Worm (Caenorhabditis elegans): Measurements from ENCODE around the gene nlp-78.
A peak's percentile ranks its signal among the peaks of the same experiment; 100 is the strongest.

nlp-78 gene

ce11 chrII:9160197-9160806 lies 24.3 kb downstream of the nlp-78 start (continued):
- peak; percentile 90 for TF ChIP-seq nhr-85 (tag)
- no peak for TF ChIP-seq nhr-237 (tag; optimal IDR thresholded peaks at IDR 0.05)
- TF ChIP-seq zag-1 (tag; optimal IDR thresholded peaks at IDR 0.05), result no peak
- no peak for TF ChIP-seq ets-5 (GFP tag; IDR thresholded peaks at IDR 0.05)
- TF ChIP-seq sup-37 (GFP tag; optimal IDR thresholded peaks at IDR 0.05), result no peak
- TF ChIP-seq nhr-12 (tag; optimal IDR thresholded peaks at IDR 0.05), result no peak
- TF ChIP-seq tlp-1 (tag; optimal IDR thresholded peaks at IDR 0.05), result no peak
- TF ChIP-seq hlh-17 (GFP tag; optimal IDR thresholded peaks at IDR 0.05; ENCODE audit: borderline replicate concordance), result no peak
- TF ChIP-seq jun-1 (tag; optimal IDR thresholded peaks at IDR 0.05), result no peak
- TF ChIP-seq unc-130 (tag; optimal IDR thresholded peaks at IDR 0.05), result peak; percentile 62
- no peak for TF ChIP-seq ztf-11 (tag; optimal IDR thresholded peaks at IDR 0.05)
- TF ChIP-seq irx-1 (tag; optimal IDR thresholded peaks at IDR 0.05), result no peak
- peak; percentile 0 for TF ChIP-seq nhr-76 (tag; optimal IDR thresholded peaks at IDR 0.05)
- TF ChIP-seq efl-3 (GFP tag; optimal IDR thresholded peaks at IDR 0.05), result no peak
- TF ChIP-seq nhr-47 (tag; optimal IDR thresholded peaks at IDR 0.05), result peak; percentile 39
- no peak for TF ChIP-seq pag-3 (tag; optimal IDR thresholded peaks at IDR 0.05; ENCODE audit: borderline replicate concordance, insufficient read depth)
- no peak for TF ChIP-seq isw-1 (GFP tag; IDR thresholded peaks at IDR 0.05)
- no peak for TF ChIP-seq snpc-4 (tag; optimal IDR thresholded peaks at IDR 0.05)
- TF ChIP-seq fkh-4 (tag; optimal IDR thresholded peaks at IDR 0.05; ENCODE audit: borderline replicate concordance), result no peak
- TF ChIP-seq elt-3 (tag; optimal IDR thresholded peaks at IDR 0.05), result peak in 5 of 6 experiments; percentile 18 to 96 (median 82)
- TF ChIP-seq nhr-71 (tag; optimal IDR thresholded peaks at IDR 0.05), result peak; percentile 60
- no peak for TF ChIP-seq dsc-1 (tag; optimal IDR thresholded peaks at IDR 0.05)
- no peak for TF ChIP-seq unc-62 (GFP tag; optimal IDR thresholded peaks at IDR 0.05)
- TF ChIP-seq lsy-2 (tag; optimal IDR thresholded peaks at IDR 0.05), result no peak
- no peak for TF ChIP-seq zip-4 (GFP tag; optimal IDR thresholded peaks at IDR 0.05)
- TF ChIP-seq fkh-10 (GFP tag; optimal IDR thresholded peaks at IDR 0.05), result no peak
- no peak for TF ChIP-seq pax-3 (tag; optimal IDR thresholded peaks at IDR 0.05)

- TF ChIP-seq lir-3 (tag; optimal IDR thresholded peaks at IDR 0.05; ENCODE audit: poor library complexity), result no peak
- TF ChIP-seq nhr-85 (tag), result peak; percentile 75
- TF ChIP-seq mep-1 (tag; optimal IDR thresholded peaks at IDR 0.05), result no peak
- TF ChIP-seq alr-1 (tag; optimal IDR thresholded peaks at IDR 0.05; ENCODE audit: borderline replicate concordance), result no peak
- TF ChIP-seq dsc-1 (tag; optimal IDR thresholded peaks at IDR 0.05), result no peak
- no peak for TF ChIP-seq ets-5 (GFP tag; IDR thresholded peaks at IDR 0.05)
- TF ChIP-seq jun-1 (tag; optimal IDR thresholded peaks at IDR 0.05), result no peak
- no peak for TF ChIP-seq egl-27 (tag; optimal IDR thresholded peaks at IDR 0.05)
- TF ChIP-seq xbp-1 (tag; optimal IDR thresholded peaks at IDR 0.05), result no peak
- no peak for TF ChIP-seq pqm-1 (tag; optimal IDR thresholded peaks at IDR 0.05)
- no peak for TF ChIP-seq fkh-4 (tag; optimal IDR thresholded peaks at IDR 0.05; ENCODE audit: borderline replicate concordance)
- no peak for TF ChIP-seq nhr-77 (tag; optimal IDR thresholded peaks at IDR 0.05)
- no peak for TF ChIP-seq pag-3 (tag; optimal IDR thresholded peaks at IDR 0.05; ENCODE audit: borderline replicate concordance, insufficient read depth)
- no peak for TF ChIP-seq unc-62 (GFP tag; optimal IDR thresholded peaks at IDR 0.05)
- no peak for TF ChIP-seq ces-1 (GFP tag; optimal IDR thresholded peaks at IDR 0.05)
- no peak for TF ChIP-seq mdl-1 (tag; optimal IDR thresholded peaks at IDR 0.05)
- no peak for TF ChIP-seq C04F5.9 (tag; optimal IDR thresholded peaks at IDR 0.05)
- TF ChIP-seq snpc-4 (tag; optimal IDR thresholded peaks at IDR 0.05), result no peak
- TF ChIP-seq tlp-1 (tag; optimal IDR thresholded peaks at IDR 0.05), result no peak
- TF ChIP-seq ama-1 (optimal IDR thresholded peaks at IDR 0.05), result no peak
- no peak for TF ChIP-seq isw-1 (GFP tag; IDR thresholded peaks at IDR 0.05)
- peak; percentile 53 for TF ChIP-seq nhr-90 (tag; optimal IDR thresholded peaks at IDR 0.05; ENCODE audit: poor library complexity)
- TF ChIP-seq dpl-1 (GFP tag; optimal IDR thresholded peaks at IDR 0.05), result no peak
- TF ChIP-seq nhr-11 (tag; optimal IDR thresholded peaks at IDR 0.05), result no peak
- no peak for TF ChIP-seq sup-37 (GFP tag; optimal IDR thresholded peaks at IDR 0.05)
- no peak for TF ChIP-seq unc-98 (GFP tag; IDR thresholded peaks at IDR 0.05)
- TF ChIP-seq C34B4.2 (tag; optimal IDR thresholded peaks at IDR 0.05), result no peak
- TF ChIP-seq ztf-11 (tag; optimal IDR thresholded peaks at IDR 0.05), result no peak
- no peak for TF ChIP-seq egl-13 (tag; optimal IDR thresholded peaks at IDR 0.05)
- TF ChIP-seq elt-3 (tag; optimal IDR thresholded peaks at IDR 0.05), result peak in 4 of 6 experiments; percentile 15 to 60 (median 38)
- TF ChIP-seq blmp-1 (tag; optimal IDR thresholded peaks at IDR 0.05), result peak; percentile 2
- TF ChIP-seq mab-9 (GFP tag; IDR thresholded peaks at IDR 0.05), result no peak
- no peak for TF ChIP-seq nhr-84 (tag; optimal IDR thresholded peaks at IDR 0.05)
- TF ChIP-seq nhr-28 (tag; optimal IDR thresholded peaks at IDR 0.05), result no peak
- TF ChIP-seq lin-39 (tag; optimal IDR thresholded peaks at IDR 0.05), result no peak
These were observed 25.0 kb downstream of the nlp-78 start, which contains the start of gene rhy-1 for ce11 chrII:9161023-9161422. Gene rhy-1 (plus strand): TSS chrII:9161379.
